Worm (Caenorhabditis elegans): Measurements from ENCODE around the gene cutl-22.

DNA sequence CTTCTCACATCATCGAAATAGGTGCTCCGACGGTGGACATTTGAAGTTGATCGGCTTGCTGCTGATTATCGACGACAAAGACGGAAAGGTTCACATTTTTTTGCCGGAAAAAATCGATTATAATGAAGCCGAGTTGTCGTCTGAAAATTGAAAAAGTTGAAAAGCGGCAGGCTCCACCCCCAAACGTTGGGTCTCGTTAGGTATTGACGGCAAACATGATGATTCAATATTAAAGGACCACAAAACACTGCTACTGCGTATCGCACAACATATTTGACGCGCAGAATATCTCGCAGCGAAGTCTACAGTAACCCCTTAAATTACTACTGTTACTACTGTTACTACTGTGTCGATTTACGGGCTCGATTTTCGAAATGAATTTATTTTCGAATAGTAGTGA is 16.7 kb downstream of the cutl-22 start:
- TF ChIP-seq F55B11.4 (tag; optimal IDR thresholded peaks at IDR 0.05; ENCODE audit: borderline replicate concordance, insufficient read depth) (no peak), unc-62 (GFP tag; optimal IDR thresholded peaks at IDR 0.05) (no peak), attf-6 (GFP tag; IDR thresholded peaks at IDR 0.05) (no peak), let-526 (GFP tag; IDR thresholded peaks at IDR 0.05) (0 out of 2 replicates have a peak, but pooled peaks have one; percentile 9), pha-4 (tag; optimal IDR thresholded peaks at IDR 0.05) (no peak), sdz-38 (tag; optimal IDR thresholded peaks at IDR 0.05) (no peak), snpc-1.1 (tag; optimal IDR thresholded peaks at IDR 0.05; ENCODE audit: insufficient read depth) (no peak), sea-2 (GFP tag; IDR thresholded peaks at IDR 0.05) (0 out of 2 replicates have a peak, but pooled peaks have one; percentile 14), nfyb-1 (GFP tag; IDR thresholded peaks at IDR 0.05) (peak; percentile 86), F49E8.2 (tag; optimal IDR thresholded peaks at IDR 0.05; ENCODE audit: insufficient read depth) (no peak), xnd-1 (tag; optimal IDR thresholded peaks at IDR 0.05) (no peak), ama-1 (optimal IDR thresholded peaks at IDR 0.05) (peak; percentile 55), ama-1 (GFP tag; optimal IDR thresholded peaks at IDR 0.05) (no peak)

Measured in whole organism, young adult.